Fruit fly (Drosophila melanogaster): ENCODE measurements around the gene Ent2.
A peak's percentile ranks its signal among the peaks of the same experiment; 100 is the strongest.

Ent2 gene

dm6 chr2L:6561463-6562357 is at the start of gene Ent2, which contains the start of gene Trmt6:
Gene Ent2 (plus strand): TSS chr2L:6562325.
Gene Trmt6 (minus strand): TSS chr2L:6562289.
- TF ChIP-seq CG8478 (optimal IDR thresholded peaks at IDR 0.05) (no peak), CTCF (optimal IDR thresholded peaks at IDR 0.05) (peak in 1 of 2 experiments; percentile 11)

- TF ChIP-seq CTCF (optimal IDR thresholded peaks at IDR 0.05) (no peak), CG8478 (optimal IDR thresholded peaks at IDR 0.05) (no peak)
These were observed 48.2 kb upstream of the Ent2 start for dm6 chr2L:6513948-6514347.

DNA sequence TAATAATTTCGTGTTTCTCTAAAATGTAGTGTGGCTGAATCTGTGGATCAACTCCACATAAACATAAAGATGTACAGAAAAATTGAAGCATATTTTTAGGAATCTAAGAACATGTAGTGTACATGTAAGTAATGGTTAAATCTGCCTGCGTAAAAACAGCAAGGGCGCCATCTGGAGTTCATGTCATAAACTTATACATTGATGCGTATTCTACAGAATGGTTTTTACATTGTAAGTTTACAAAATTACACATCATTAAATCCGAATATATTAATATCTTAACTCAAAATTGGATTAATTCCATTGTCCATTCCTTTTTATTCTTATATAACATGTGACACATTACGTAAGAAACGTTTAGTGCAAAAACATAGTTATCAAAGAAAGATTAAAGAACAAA is 35.1 kb upstream of the Ent2 start:
- TF ChIP-seq CG8478 (optimal IDR thresholded peaks at IDR 0.05): no peak
- TF ChIP-seq CTCF (optimal IDR thresholded peaks at IDR 0.05): peak; percentile 93 to 95

dm6 chr2L:6530952-6531512 is 31.1 kb upstream of the Ent2 start:
- TF ChIP-seq CG8478 (optimal IDR thresholded peaks at IDR 0.05) (no peak), CTCF (optimal IDR thresholded peaks at IDR 0.05) (no peak)

DNA sequence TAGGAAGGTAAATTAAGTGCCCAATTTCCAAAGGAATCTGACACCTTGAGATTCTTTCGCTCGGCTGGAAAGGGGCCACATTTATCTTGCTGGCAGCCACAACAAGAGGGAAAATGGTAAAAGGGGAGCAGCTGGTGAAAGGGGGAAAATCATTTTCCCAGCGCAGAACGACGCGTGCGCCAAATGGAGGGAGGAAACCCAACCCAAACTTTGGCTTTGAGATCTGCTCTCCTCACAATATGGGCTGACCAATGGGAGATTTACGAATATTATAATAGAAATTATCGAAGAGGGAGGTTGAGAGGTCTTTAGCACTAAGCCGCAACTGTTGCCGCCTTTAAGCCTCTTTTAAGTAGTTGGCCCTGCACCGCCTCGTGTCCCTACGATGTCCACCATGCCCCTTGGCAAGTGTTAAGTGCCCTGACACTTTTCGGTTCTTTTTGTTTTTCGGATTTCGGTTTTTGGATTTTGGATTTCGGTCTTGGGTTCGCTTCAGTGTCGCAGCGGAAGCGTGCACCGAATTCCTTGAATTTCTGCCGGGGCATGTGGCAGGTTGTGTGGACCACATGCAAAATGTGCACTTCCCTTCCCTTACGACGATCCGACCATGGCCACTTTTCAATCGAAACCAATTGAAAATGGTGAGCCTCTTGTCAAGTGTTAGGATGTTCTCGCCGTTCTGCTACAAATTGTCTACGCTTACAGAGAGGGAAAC is 30.0 kb upstream of the Ent2 start:
- TF ChIP-seq CTCF (optimal IDR thresholded peaks at IDR 0.05): no peak
- TF ChIP-seq CG8478 (optimal IDR thresholded peaks at IDR 0.05): no peak

DNA sequence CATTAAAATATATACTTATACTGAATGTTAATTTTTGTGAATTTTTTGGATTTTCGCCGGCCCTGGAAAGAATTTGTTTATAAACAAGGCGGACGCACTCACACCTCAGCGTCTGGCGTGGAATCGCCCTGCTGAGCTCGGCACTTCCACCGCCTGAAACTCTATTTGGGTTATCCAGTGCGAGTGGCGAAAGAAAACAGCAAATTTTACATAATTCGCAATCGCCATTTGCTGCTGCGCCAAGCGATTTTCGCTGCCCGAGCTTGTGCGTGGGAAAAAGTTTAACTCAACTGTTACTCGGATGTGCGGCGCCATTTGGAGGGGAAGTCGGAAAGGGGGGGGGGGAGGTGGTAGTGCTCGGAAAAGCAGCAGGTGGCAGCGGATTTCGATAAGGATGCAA is 29.1 kb upstream of the Ent2 start:
- TF ChIP-seq CG8478 (optimal IDR thresholded peaks at IDR 0.05) (no peak), CTCF (optimal IDR thresholded peaks at IDR 0.05) (no peak)

- TF ChIP-seq CG8478 (optimal IDR thresholded peaks at IDR 0.05) (no peak), CTCF (optimal IDR thresholded peaks at IDR 0.05) (no peak)
These were observed 28.4 kb upstream of the Ent2 start for dm6 chr2L:6533719-6534118.

DNA sequence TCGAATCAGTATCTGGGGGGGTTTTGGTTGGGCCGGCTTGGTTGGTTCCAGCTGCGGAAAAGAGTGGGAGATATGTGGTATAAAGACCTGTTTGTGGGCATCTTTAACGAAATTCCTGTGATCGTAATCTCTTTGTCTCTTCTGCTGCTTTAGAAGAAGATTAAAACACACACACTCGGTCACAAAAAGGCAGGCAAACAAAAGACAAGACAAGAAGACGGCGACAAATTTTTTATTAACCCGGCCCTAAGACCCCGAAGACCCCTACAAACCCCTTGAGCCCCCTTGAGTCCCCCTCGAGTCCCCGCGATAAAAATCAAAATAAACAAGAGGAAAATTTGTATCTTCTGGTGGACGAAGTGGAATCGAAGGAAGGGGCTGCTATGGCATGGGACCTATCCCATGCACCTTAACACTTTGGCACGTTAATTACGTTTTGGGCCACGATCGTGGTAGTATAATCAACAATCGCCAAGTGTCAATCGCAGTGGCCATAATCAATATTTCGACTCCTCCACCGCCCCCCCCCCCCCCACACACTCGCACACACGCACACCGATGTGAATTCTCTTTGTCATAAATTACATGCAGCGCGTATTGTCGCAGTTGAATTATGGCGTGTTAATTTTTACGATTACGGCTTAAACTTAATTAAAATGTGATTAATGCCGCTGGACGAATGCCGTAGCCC is 27.9 kb upstream of the Ent2 start:
- no peak for TF ChIP-seq CG8478 (optimal IDR thresholded peaks at IDR 0.05)
- no peak for TF ChIP-seq CTCF (optimal IDR thresholded peaks at IDR 0.05)

dm6 chr2L:6536044-6536581 is 26.0 kb upstream of the Ent2 start:
- no peak for TF ChIP-seq CTCF (optimal IDR thresholded peaks at IDR 0.05)

- TF ChIP-seq CG8478 (optimal IDR thresholded peaks at IDR 0.05) (no peak), CTCF (optimal IDR thresholded peaks at IDR 0.05) (no peak)
These were observed 22.3 kb upstream of the Ent2 start for dm6 chr2L:6539623-6540381.

- TF ChIP-seq CG8478 (optimal IDR thresholded peaks at IDR 0.05): no peak
- no peak for TF ChIP-seq CTCF (optimal IDR thresholded peaks at IDR 0.05)
These were observed 15.1 kb upstream of the Ent2 start, which contains the start of gene eya for dm6 chr2L:6546883-6547471. Gene eya (minus strand): TSS chr2L:6546976.

DNA sequence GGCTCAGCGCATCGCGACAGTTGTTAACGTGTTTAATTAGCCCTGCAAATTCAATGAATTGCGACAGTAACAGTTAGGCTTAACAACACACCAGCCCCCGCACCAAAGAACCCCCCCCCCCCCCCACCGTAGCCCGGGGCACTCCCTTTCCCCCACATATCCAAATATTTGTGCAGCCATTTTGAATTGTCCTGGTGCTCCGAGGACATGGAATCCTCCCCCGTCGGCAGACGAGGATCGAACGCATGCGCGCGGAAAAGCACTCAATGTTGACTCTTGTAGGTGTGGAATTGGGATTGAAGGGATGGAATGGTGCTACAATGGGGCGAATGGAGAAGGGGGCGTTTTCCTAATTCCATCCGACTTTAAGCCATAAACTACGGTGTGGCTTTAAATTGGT is 14.1 kb upstream of the Ent2 start:
- no peak for TF ChIP-seq CG8478 (optimal IDR thresholded peaks at IDR 0.05)
- no peak for TF ChIP-seq CTCF (optimal IDR thresholded peaks at IDR 0.05)

DNA sequence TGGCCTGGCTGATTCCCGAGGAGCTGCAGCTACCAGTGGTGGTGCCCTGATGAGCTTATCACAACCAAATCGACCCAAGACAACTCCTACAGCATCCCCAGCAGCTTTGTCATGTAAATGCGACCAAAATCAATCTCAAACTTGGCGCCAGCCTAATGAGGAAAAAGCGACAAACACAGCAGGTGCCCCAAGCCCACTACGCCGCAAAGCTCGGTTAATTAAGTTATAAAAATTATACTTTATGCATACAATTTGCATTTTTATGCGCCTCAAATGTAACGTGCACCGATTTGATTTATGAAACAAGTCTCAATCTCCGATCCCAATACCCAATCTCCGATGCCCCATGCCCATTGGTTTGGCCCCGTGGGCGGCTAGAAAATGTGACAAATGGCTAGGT is 11.3 kb upstream of the Ent2 start:
- TF ChIP-seq CG8478 (optimal IDR thresholded peaks at IDR 0.05) (no peak), CTCF (optimal IDR thresholded peaks at IDR 0.05) (no peak)

- TF ChIP-seq CTCF (optimal IDR thresholded peaks at IDR 0.05) (no peak), CG8478 (optimal IDR thresholded peaks at IDR 0.05) (no peak)
These were observed 10.7 kb upstream of the Ent2 start for dm6 chr2L:6551452-6551851.
